Worm (Caenorhabditis elegans) whole organism, late embryonic: ENCODE measurements around the gene srh-213.

Source experiments
- F13H6.1 ChIP-seq: sonication (generic microtip); optimal IDR thresholded peaks from 2 replicates; lab custom pipeline; 2016; ENCODE audit warnings: missing genetic modification characterization, missing compliant biosample characterization
- K09A11.1 ChIP-seq: sonication (generic microtip); optimal IDR thresholded peaks from 2 replicates; lab custom pipeline; 2017; ENCODE audit warnings: antibody characterized with exemption, mild to moderate bottlenecking, missing genetic modification characterization, missing compliant biosample characterization; ENCODE audit not compliant: insufficient read depth
- ama-1 ChIP-seq: fragments of 150-350 bp; optimal IDR thresholded peaks from 2 replicates; lab custom pipeline; 2014
- ceh-19 ChIP-seq: fragments of 200-800 bp; sonication (Bioruptor generic); optimal IDR thresholded peaks from 2 replicates; lab custom pipeline; 2018; ENCODE audit warnings: mild to moderate bottlenecking, missing genetic modification characterization, missing compliant biosample characterization
- ceh-2 ChIP-seq: sonication (generic microtip); optimal IDR thresholded peaks from 2 replicates; lab custom pipeline; 2016; ENCODE audit warnings: missing genotype, missing genetic modification characterization, missing compliant biosample characterization
- ceh-22 ChIP-seq: sonication (generic microtip); optimal IDR thresholded peaks from 2 replicates; lab custom pipeline; 2017; ENCODE audit warnings: missing biosample characterization, missing genetic modification characterization
- ceh-24 ChIP-seq: sonication (generic microtip); optimal IDR thresholded peaks from 2 replicates; lab custom pipeline; 2016; ENCODE audit warnings: mild to moderate bottlenecking, missing genetic modification characterization, missing compliant biosample characterization
- ceh-30 ChIP-seq: fragments of 150-350 bp; optimal IDR thresholded peaks from 2 replicates; lab custom pipeline; 2014; ENCODE audit warnings: missing biosample characterization, missing genetic modification characterization
- ceh-48 ChIP-seq: sonication (generic microtip); optimal IDR thresholded peaks from 2 replicates; lab custom pipeline; 2016; ENCODE audit warnings: missing genetic modification characterization, inconsistent platforms, missing compliant biosample characterization
- ceh-9 ChIP-seq: sonication (generic microtip); optimal IDR thresholded peaks from 2 replicates; lab custom pipeline; 2016; ENCODE audit warnings: mild to moderate bottlenecking, missing genetic modification characterization, inconsistent platforms, missing compliant biosample characterization
- dmd-4 ChIP-seq: sonication (generic microtip); optimal IDR thresholded peaks from 2 replicates; lab custom pipeline; 2016; ENCODE audit warnings: borderline replicate concordance, missing genetic modification characterization, missing compliant biosample characterization
- elt-4 ChIP-seq: sonication (generic microtip); optimal IDR thresholded peaks from 2 replicates; lab custom pipeline; 2016; ENCODE audit warnings: missing genetic modification characterization, missing compliant biosample characterization
- ets-4 ChIP-seq: sonication (generic microtip); optimal IDR thresholded peaks from 2 replicates; lab custom pipeline; 2016; ENCODE audit warnings: missing genetic modification characterization, missing compliant biosample characterization
- eyg-1 ChIP-seq: sonication (generic microtip); optimal IDR thresholded peaks from 2 replicates; lab custom pipeline; 2016; ENCODE audit warnings: missing genotype, missing genetic modification characterization, missing compliant biosample characterization
- fax-1 ChIP-seq: sonication (generic microtip); optimal IDR thresholded peaks from 2 replicates; lab custom pipeline; 2016; ENCODE audit warnings: missing genotype, missing genetic modification characterization, missing compliant biosample characterization
- gmeb-2 ChIP-seq: sonication (generic microtip); optimal IDR thresholded peaks from 2 replicates; lab custom pipeline; 2016; ENCODE audit warnings: missing genetic modification characterization, inconsistent platforms, missing compliant biosample characterization
- mec-3 ChIP-seq: sonication (generic microtip); optimal IDR thresholded peaks from 2 replicates; lab custom pipeline; 2016; ENCODE audit warnings: borderline replicate concordance, missing genetic modification characterization, missing compliant biosample characterization
- nfya-1 ChIP-seq: sonication (generic microtip); optimal IDR thresholded peaks from 2 replicates; lab custom pipeline; 2017; ENCODE audit warnings: missing genetic modification characterization, mild to moderate bottlenecking, missing compliant biosample characterization, antibody characterized with exemption, moderate library complexity
- nhr-11 ChIP-seq: fragments of 150-350 bp; optimal IDR thresholded peaks from 2 replicates; lab custom pipeline; 2014; ENCODE audit warnings: missing biosample characterization, missing genetic modification characterization
- npax-4 ChIP-seq: sonication (generic microtip); optimal IDR thresholded peaks from 2 replicates; lab custom pipeline; 2016; ENCODE audit warnings: missing genetic modification characterization, missing compliant biosample characterization
- odd-2 ChIP-seq: sonication (generic microtip); optimal IDR thresholded peaks from 2 replicates; lab custom pipeline; 2017; ENCODE audit warnings: antibody characterized with exemption, mild to moderate bottlenecking, missing genetic modification characterization, missing compliant biosample characterization
- pat-9 ChIP-seq: fragments of 200-800 bp; sonication (Bioruptor generic); optimal IDR thresholded peaks from 2 replicates; lab custom pipeline; 2018; ENCODE audit warnings: mild to moderate bottlenecking, missing genetic modification characterization, moderate library complexity, missing compliant biosample characterization
- pha-2 ChIP-seq: sonication (generic microtip); optimal IDR thresholded peaks from 2 replicates; lab custom pipeline; 2017; ENCODE audit warnings: mild to moderate bottlenecking, missing genetic modification characterization, missing compliant biosample characterization
- pha-4 ChIP-seq: fragments of 150-350 bp; optimal IDR thresholded peaks from 2 replicates; lab custom pipeline; 2018; ENCODE audit warnings: missing biosample characterization, missing genetic modification reagents, missing genetic modification characterization
- pqm-1 ChIP-seq: sonication (generic microtip); optimal IDR thresholded peaks from 2 replicates; lab custom pipeline; 2016; ENCODE audit warnings: missing genetic modification characterization, missing compliant biosample characterization
- pros-1 ChIP-seq: fragments of 150-350 bp; optimal IDR thresholded peaks from 2 replicates; lab custom pipeline; 2014; ENCODE audit warnings: missing biosample characterization, missing genetic modification reagents, missing genetic modification characterization
- rnt-1 ChIP-seq: sonication (generic microtip); optimal IDR thresholded peaks from 2 replicates; lab custom pipeline; 2016; ENCODE audit warnings: missing genetic modification characterization, missing compliant biosample characterization
- sox-2 ChIP-seq: fragments of 200-800 bp; sonication (Bioruptor generic); IDR thresholded peaks from 2 replicates; pipeline ENCODE4 v1.3.6; 2022; ENCODE audit warnings: missing genetic modification reagents, missing genetic modification characterization, missing compliant biosample characterization
- sox-4 ChIP-seq: sonication (generic microtip); optimal IDR thresholded peaks from 2 replicates; lab custom pipeline; 2017; ENCODE audit warnings: mild to moderate bottlenecking, missing genetic modification characterization, inconsistent platforms, missing compliant biosample characterization
- ttx-3 ChIP-seq: sonication (generic microtip); optimal IDR thresholded peaks from 2 replicates; lab custom pipeline; 2016; ENCODE audit warnings: missing genetic modification reagents, missing genetic modification characterization, missing compliant biosample characterization
- unc-3 ChIP-seq, 2 experiments: fragments of 200-800 bp in 1 of 2; sonication (Bioruptor generic) in 1 of 2; sonication (generic microtip) in 1 of 2; conservative IDR thresholded peaks in 1 of 2; optimal IDR thresholded peaks in 1 of 2; 2 replicates each; pipeline versions ENCODE4 v1.3.6 to Lab custom; 2016 to 2022; ENCODE audit warnings: missing compliant biosample characterization in 2 of 2, missing genetic modification characterization in 2 of 2, missing genetic modification reagents in 1 of 2
- unc-55 ChIP-seq: sonication (generic microtip); optimal IDR thresholded peaks from 2 replicates; lab custom pipeline; 2017; ENCODE audit warnings: missing biosample characterization, missing genetic modification reagents, missing genetic modification characterization
- zip-5 ChIP-seq: sonication (generic microtip); optimal IDR thresholded peaks from 2 replicates; lab custom pipeline; 2016; ENCODE audit warnings: missing genetic modification characterization, missing compliant biosample characterization
- ztf-16 ChIP-seq: sonication (generic microtip); optimal IDR thresholded peaks from 2 replicates; lab custom pipeline; 2017; ENCODE audit warnings: missing genetic modification characterization, missing compliant biosample characterization

srh-213 gene

ce11 chrV:3586014-3586689 lies 8.7 kb downstream of the srh-213 start, which contains the start of the genes rpl-11.1 and T22F3.2:
TSS of gene rpl-11.1 (minus strand) at chrV:3586064.
TSS of gene T22F3.2 (plus strand) at chrV:3586639.
- TF ChIP-seq nfya-1 (tag; lab: Kevin White, UChicago) (peak; percentile 14), pros-1 (tag; lab: Kevin White, UChicago) (no peak)

- TF ChIP-seq pqm-1 (tag; lab: Kevin White, UChicago): no peak
- TF ChIP-seq ceh-9 (tag; lab: Kevin White, UChicago): no peak
- no peak for TF ChIP-seq ceh-22 (tag; lab: Kevin White, UChicago)
- no peak for TF ChIP-seq ttx-3 (tag; lab: Kevin White, UChicago)
- no peak for TF ChIP-seq pat-9 (tag; lab: Kevin White, UChicago)
- TF ChIP-seq odd-2: no peak
- no peak for TF ChIP-seq npax-4 (tag; lab: Kevin White, UChicago)
- no peak for TF ChIP-seq sox-4 (tag; lab: Kevin White, UChicago)
- no peak for TF ChIP-seq rnt-1 (tag; lab: Kevin White, UChicago)
- TF ChIP-seq ama-1 (lab: Kevin White, UChicago): no peak
- no peak for TF ChIP-seq unc-55 (GFP tag; lab: Kevin White, UChicago)
- TF ChIP-seq ets-4: no peak
- no peak for TF ChIP-seq fax-1
- no peak for TF ChIP-seq K09A11.1
- no peak for TF ChIP-seq gmeb-2 (tag; lab: Kevin White, UChicago)
- TF ChIP-seq elt-4 (tag; lab: Kevin White, UChicago): no peak
- no peak for TF ChIP-seq pros-1 (tag; lab: Kevin White, UChicago)
- TF ChIP-seq ceh-2 (tag; lab: Kevin White, UChicago): no peak
- TF ChIP-seq, all 69 proteins: peak for 0
Observed at ce11 chrV:3585011-3585410, 9.8 kb downstream of the srh-213 start.

- TF ChIP-seq eyg-1 (tag; lab: Kevin White, UChicago) (no peak), ceh-30 (no peak), ceh-22 (tag; lab: Kevin White, UChicago) (no peak), ceh-48 (tag; lab: Kevin White, UChicago) (no peak), nhr-11 (tag; lab: Kevin White, UChicago) (no peak), K09A11.1 (no peak), zip-5 (no peak), ztf-16 (tag; lab: Kevin White, UChicago) (no peak), pha-2 (tag; lab: Kevin White, UChicago) (no peak)
Observed at ce11 chrV:3583622-3584021, 11.2 kb downstream of the srh-213 start.

ce11 chrV:3582671-3583070 lies 12.2 kb downstream of the srh-213 start:
- TF ChIP-seq rnt-1 (tag; lab: Kevin White, UChicago) (no peak), eyg-1 (tag; lab: Kevin White, UChicago) (no peak), K09A11.1 (no peak), pha-4 (tag; lab: Kevin White, UChicago) (no peak), ama-1 (lab: Kevin White, UChicago) (no peak), ceh-24 (no peak), F13H6.1 (no peak), ceh-48 (tag; lab: Kevin White, UChicago) (no peak), ceh-30 (no peak), dmd-4 (tag; lab: Kevin White, UChicago) (no peak), odd-2 (no peak), unc-3 (GFP tag; conservative IDR thresholded peaks at IDR 0.05; lab: Robert Waterston, UW) (no peak), unc-3 (tag; optimal IDR thresholded peaks at IDR 0.05; lab: Kevin White, UChicago) (no peak), sox-2 (GFP tag; lab: Robert Waterston, UW) (no peak), zip-5 (no peak), ceh-19 (no peak)

ce11 chrV:3582086-3582485 lies 12.8 kb downstream of the srh-213 start:
- TF ChIP-seq ceh-2 (tag; lab: Kevin White, UChicago) (no peak), mec-3 (tag; lab: Kevin White, UChicago) (no peak), sox-2 (GFP tag; lab: Robert Waterston, UW) (no peak), pqm-1 (tag; lab: Kevin White, UChicago) (no peak)
